Fruit fly (Drosophila melanogaster): ENCODE measurements around the gene CG14316.

Gene CG14316

dm6 chr3R:18196991-18197801 lies 45.3 kb downstream of the CG14316 start (continued):
- TF ChIP-seq CG5180 (GFP tag; optimal IDR thresholded peaks at IDR 0.05) (no peak), CG1024 (GFP tag; IDR thresholded peaks at IDR 0.05) (no peak), Sox100B (GFP tag; optimal IDR thresholded peaks at IDR 0.05) (peak; percentile 73), C15 (GFP tag; IDR thresholded peaks at IDR 0.05) (no peak), CG6683 (GFP tag; optimal IDR thresholded peaks at IDR 0.05) (no peak), exex (tag; optimal IDR thresholded peaks at IDR 0.05) (peak; percentile 19), CG18011 (GFP tag; optimal IDR thresholded peaks at IDR 0.05) (no peak), ab (GFP tag; optimal IDR thresholded peaks at IDR 0.05) (no peak), CG7839 (tag; optimal IDR thresholded peaks at IDR 0.05) (peak; percentile 61), CG6765 (GFP tag; optimal IDR thresholded peaks at IDR 0.05) (peak; percentile 35), sc (optimal IDR thresholded peaks at IDR 0.05) (no peak), sc (GFP tag; optimal IDR thresholded peaks at IDR 0.05) (peak; percentile 6), Dp (GFP tag; optimal IDR thresholded peaks at IDR 0.05) (peak; percentile 16), CG12659 (GFP tag; optimal IDR thresholded peaks at IDR 0.05) (peak; percentile 50), Hsf (GFP tag; optimal IDR thresholded peaks at IDR 0.05) (peak; percentile 70), CG2678 (tag; optimal IDR thresholded peaks at IDR 0.05) (peak; percentile 80), Hr51 (GFP tag; optimal IDR thresholded peaks at IDR 0.05) (peak in 1 of 2 experiments; percentile 77), sd (tag; optimal IDR thresholded peaks at IDR 0.05) (peak; percentile 81), bsh (GFP tag; optimal IDR thresholded peaks at IDR 0.05) (peak; percentile 67 to 93), CG10267 (tag; optimal IDR thresholded peaks at IDR 0.05) (peak; percentile 55), slp2 (GFP tag; optimal IDR thresholded peaks at IDR 0.05) (peak; percentile 50), CG10979 (tag; optimal IDR thresholded peaks at IDR 0.05) (peak; percentile 49), CG17829 (tag; optimal IDR thresholded peaks at IDR 0.05) (peak; percentile 50), tio (GFP tag; optimal IDR thresholded peaks at IDR 0.05) (peak; percentile 79), Ets65A (GFP tag) (no peak), CG12155 (GFP tag; optimal IDR thresholded peaks at IDR 0.05) (peak; percentile 41), Hmr (GFP tag; optimal IDR thresholded peaks at IDR 0.05) (peak; percentile 62), CG9609 (GFP tag; optimal IDR thresholded peaks at IDR 0.05) (peak; percentile 14), Hr78 (GFP tag; optimal IDR thresholded peaks at IDR 0.05) (peak in 1 of 2 experiments; percentile 10), org-1 (GFP tag; optimal IDR thresholded peaks at IDR 0.05) (peak; percentile 31), yki (optimal IDR thresholded peaks at IDR 0.05) (peak; percentile 69), Chrac-16 (GFP tag; optimal IDR thresholded peaks at IDR 0.05) (peak; percentile 30), lilli (GFP tag; optimal IDR thresholded peaks at IDR 0.05) (peak; percentile 41), D19A (tag; optimal IDR thresholded peaks at IDR 0.05) (peak; percentile 52), HLHmδ (GFP tag; optimal IDR thresholded peaks at IDR 0.05) (peak; percentile 37), kay (GFP tag; optimal IDR thresholded peaks at IDR 0.05) (peak; percentile 32), cwo (GFP tag; optimal IDR thresholded peaks at IDR 0.05) (peak; percentile 51), kni (GFP tag; optimal IDR thresholded peaks at IDR 0.05) (peak; percentile 55), sug (tag; optimal IDR thresholded peaks at IDR 0.05) (peak; percentile 40), CG17385 (GFP tag; optimal IDR thresholded peaks at IDR 0.05) (peak; percentile 99), CG10209 (GFP tag; optimal IDR thresholded peaks at IDR 0.05) (peak; percentile 53), pzg (GFP tag; optimal IDR thresholded peaks at IDR 0.05) (peak; percentile 3), CG4424 (GFP tag; optimal IDR thresholded peaks at IDR 0.05) (peak; percentile 60), HHEX (GFP tag; optimal IDR thresholded peaks at IDR 0.05) (peak; percentile 50), mam (GFP tag; optimal IDR thresholded peaks at IDR 0.05) (peak; percentile 22), ATbp (GFP tag; optimal IDR thresholded peaks at IDR 0.05) (peak; percentile 38), CG2712 (tag; optimal IDR thresholded peaks at IDR 0.05) (peak; percentile 57), gsb-n (tag; optimal IDR thresholded peaks at IDR 0.05) (peak; percentile 50)

All from whole organism, embryonic.